Fruit fly (Drosophila melanogaster): Measurements from ENCODE around the gene jb.

dm6 chrX:20415444-20415843 lies 24.8 kb upstream of the jb start, which contains the start of gene Obp19a:
- TF ChIP-seq CG8478 (optimal IDR thresholded peaks at IDR 0.05) (no peak), psq (optimal IDR thresholded peaks at IDR 0.05) (no peak), usp (GFP tag; optimal IDR thresholded peaks at IDR 0.05) (no peak), pan (optimal IDR thresholded peaks at IDR 0.05) (no peak)

Measured in whole organism.